Worm (Caenorhabditis elegans): ENCODE data around the gene Y45G5AM.4.
A peak's percentile ranks its signal among the peaks of the same experiment; 100 is the strongest.

Y45G5AM.4 gene

ce11 chrV:4168045-4168444 is 5.0 kb downstream of the Y45G5AM.4 start:
- TF ChIP-seq hmg-11 (tag; optimal IDR thresholded peaks at IDR 0.05) (no peak), nfya-1 (tag; optimal IDR thresholded peaks at IDR 0.05; ENCODE audit: insufficient read depth) (peak; percentile 95)

DNA sequence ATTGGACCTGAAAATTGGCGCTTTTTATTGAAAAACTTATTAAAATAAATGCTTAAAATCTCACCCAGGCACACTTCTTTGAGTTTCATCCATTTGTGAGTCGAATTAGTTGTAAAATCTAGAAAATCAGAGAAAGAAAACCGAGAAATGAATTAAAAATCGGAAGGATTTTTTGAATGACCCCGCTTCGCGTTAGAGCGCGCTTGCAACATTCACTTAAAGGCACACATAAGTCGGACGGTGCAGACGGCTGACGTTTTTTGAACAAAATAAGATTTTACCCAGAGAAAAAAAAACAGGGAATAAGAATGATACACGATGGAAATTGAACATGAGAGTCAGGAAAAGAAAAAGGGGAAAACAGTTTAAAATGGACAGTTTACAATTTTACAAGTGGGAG is 6.6 kb downstream of the Y45G5AM.4 start:
- no peak for TF ChIP-seq nhr-25 (tag; optimal IDR thresholded peaks at IDR 0.05)
- peak; percentile 50 for TF ChIP-seq lin-15B (tag; optimal IDR thresholded peaks at IDR 0.05)

DNA sequence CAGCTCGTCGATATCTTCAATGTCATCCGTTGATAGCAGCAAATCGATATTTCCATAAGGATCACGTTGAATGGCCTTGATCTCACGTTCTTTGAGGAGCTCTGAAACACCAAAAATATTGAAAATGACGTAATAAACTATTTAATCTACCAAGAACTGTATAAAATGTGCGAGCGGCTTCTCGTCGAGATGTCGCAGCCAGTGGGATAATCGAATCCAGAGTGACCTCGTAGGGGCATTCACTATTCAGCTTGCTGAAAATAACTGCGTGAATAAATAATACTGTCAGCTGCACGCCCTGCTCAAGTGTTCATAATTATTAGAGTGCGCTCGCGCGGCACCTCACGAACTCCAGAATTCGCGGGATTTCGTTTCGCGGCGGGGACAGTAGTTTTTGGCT is 7.1 kb downstream of the Y45G5AM.4 start, which contains the start of gene Y45G5AM.7:
TSS of gene Y45G5AM.7 (minus strand) at position 101 of the 400 bp plus-strand sequence.
- TF ChIP-seq nhr-43 (tag; optimal IDR thresholded peaks at IDR 0.05; ENCODE audit: poor library complexity, severe bottlenecking) = no peak
- TF ChIP-seq daf-12 (tag; optimal IDR thresholded peaks at IDR 0.05) = no peak
- no peak for TF ChIP-seq ama-1 (optimal IDR thresholded peaks at IDR 0.05)
- TF ChIP-seq nhr-12 (tag; optimal IDR thresholded peaks at IDR 0.05) = no peak
- no peak for TF ChIP-seq nhr-11 (tag; optimal IDR thresholded peaks at IDR 0.05)
- TF ChIP-seq unc-62 (GFP tag; optimal IDR thresholded peaks at IDR 0.05) = no peak
- no peak for TF ChIP-seq eor-1 (tag; optimal IDR thresholded peaks at IDR 0.05)
- TF ChIP-seq ZK546.5 (tag; optimal IDR thresholded peaks at IDR 0.05) = no peak
- TF ChIP-seq egl-27 (tag; optimal IDR thresholded peaks at IDR 0.05) = no peak
- TF ChIP-seq jun-1 (tag; optimal IDR thresholded peaks at IDR 0.05) = no peak
- TF ChIP-seq fkh-2 (tag; optimal IDR thresholded peaks at IDR 0.05) = no peak
- no peak for TF ChIP-seq sea-2 (GFP tag; optimal IDR thresholded peaks at IDR 0.05)
- TF ChIP-seq pqm-1 (tag; optimal IDR thresholded peaks at IDR 0.05) = no peak
- TF ChIP-seq fos-1 (tag; optimal IDR thresholded peaks at IDR 0.05) = no peak

ce11 chrV:4175624-4176023 is 12.6 kb downstream of the Y45G5AM.4 start, which contains the start of the genes coh-4 and pid-5:
TSS of gene coh-4 (minus strand) at chrV:4175640.
TSS of gene pid-5 (plus strand) at chrV:4175882.
- no peak for TF ChIP-seq eor-1 (tag; optimal IDR thresholded peaks at IDR 0.05)

DNA sequence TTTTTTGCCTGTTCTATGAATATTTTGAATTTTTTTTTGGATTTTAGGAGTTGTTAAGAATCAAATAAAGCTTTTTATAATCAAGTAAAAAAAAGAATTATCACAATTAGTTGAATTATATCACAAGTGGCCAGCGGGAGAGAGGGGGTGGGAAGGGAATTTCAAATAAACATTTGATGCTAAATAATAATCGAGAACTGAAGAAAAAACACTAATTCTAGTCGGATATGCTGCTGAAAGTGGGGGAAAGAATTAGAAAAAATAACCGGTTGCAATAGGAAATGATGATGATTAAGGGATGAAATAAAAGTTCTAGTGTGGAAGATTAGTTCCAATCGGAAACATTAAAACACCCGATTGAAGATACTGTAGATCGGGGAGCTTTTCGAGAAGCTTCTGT is 18.2 kb downstream of the Y45G5AM.4 start:
- TF ChIP-seq lin-15B (tag; optimal IDR thresholded peaks at IDR 0.05) (no peak), mml-1 (tag; optimal IDR thresholded peaks at IDR 0.05) (no peak), ztf-4 (tag; optimal IDR thresholded peaks at IDR 0.05) (no peak)

DNA sequence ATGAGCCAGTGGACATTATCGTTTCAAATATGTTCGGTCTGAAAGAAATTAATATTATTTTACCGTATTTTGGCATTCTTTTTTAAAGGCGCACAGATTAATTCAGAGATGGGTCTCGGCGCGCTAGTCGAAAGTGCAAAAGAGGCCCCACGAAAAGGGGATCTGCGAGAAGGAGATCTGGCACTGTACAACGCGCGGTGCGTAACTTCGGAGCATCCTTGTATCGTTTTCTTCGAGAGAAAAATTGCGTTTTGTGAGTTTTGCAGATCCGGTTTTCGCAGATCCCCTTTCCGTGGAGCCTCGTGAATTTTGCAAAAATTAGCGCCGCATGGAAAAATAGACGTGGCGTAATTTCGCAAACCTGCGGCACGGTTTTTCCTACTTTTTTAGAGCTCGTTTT is 18.7 kb downstream of the Y45G5AM.4 start:
- TF ChIP-seq ztf-4 (tag; optimal IDR thresholded peaks at IDR 0.05) (no peak), aly-2 (tag; optimal IDR thresholded peaks at IDR 0.05) (no peak), eor-1 (tag; optimal IDR thresholded peaks at IDR 0.05) (no peak), unc-39 (tag; optimal IDR thresholded peaks at IDR 0.05) (no peak), skn-1 (tag; optimal IDR thresholded peaks at IDR 0.05) (no peak), ceh-16 (tag; optimal IDR thresholded peaks at IDR 0.05) (no peak), lsy-12 (tag; optimal IDR thresholded peaks at IDR 0.05) (no peak), jun-1 (tag; optimal IDR thresholded peaks at IDR 0.05) (no peak), mml-1 (tag; optimal IDR thresholded peaks at IDR 0.05) (no peak), nhr-23 (tag; optimal IDR thresholded peaks at IDR 0.05) (no peak), fkh-2 (tag; optimal IDR thresholded peaks at IDR 0.05) (no peak), elt-3 (tag; optimal IDR thresholded peaks at IDR 0.05) (no peak), ceh-28 (tag; optimal IDR thresholded peaks at IDR 0.05) (no peak), ceh-82 (tag; optimal IDR thresholded peaks at IDR 0.05) (no peak), elt-2 (tag; optimal IDR thresholded peaks at IDR 0.05) (no peak), sea-2 (GFP tag; optimal IDR thresholded peaks at IDR 0.05) (no peak), fkh-10 (GFP tag; optimal IDR thresholded peaks at IDR 0.05) (no peak)

ce11 chrV:4182546-4182945 is 19.5 kb downstream of the Y45G5AM.4 start:
- TF ChIP-seq nhr-237 (tag; optimal IDR thresholded peaks at IDR 0.05) (no peak), nhr-77 (tag; optimal IDR thresholded peaks at IDR 0.05) (no peak), ztf-4 (tag; optimal IDR thresholded peaks at IDR 0.05) (no peak), egl-5 (tag; optimal IDR thresholded peaks at IDR 0.05) (no peak), pqm-1 (tag; optimal IDR thresholded peaks at IDR 0.05) (no peak), nhr-11 (tag; optimal IDR thresholded peaks at IDR 0.05) (no peak)
